Worm (Caenorhabditis elegans): ENCODE data around the gene Y75B12B.3.
"Not testable (repeated sequence)": the region's sequence is repeated elsewhere in the genome, so short reads cannot be mapped to it uniquely, and the experiment has no call there.

Gene Y75B12B.3

DNA sequence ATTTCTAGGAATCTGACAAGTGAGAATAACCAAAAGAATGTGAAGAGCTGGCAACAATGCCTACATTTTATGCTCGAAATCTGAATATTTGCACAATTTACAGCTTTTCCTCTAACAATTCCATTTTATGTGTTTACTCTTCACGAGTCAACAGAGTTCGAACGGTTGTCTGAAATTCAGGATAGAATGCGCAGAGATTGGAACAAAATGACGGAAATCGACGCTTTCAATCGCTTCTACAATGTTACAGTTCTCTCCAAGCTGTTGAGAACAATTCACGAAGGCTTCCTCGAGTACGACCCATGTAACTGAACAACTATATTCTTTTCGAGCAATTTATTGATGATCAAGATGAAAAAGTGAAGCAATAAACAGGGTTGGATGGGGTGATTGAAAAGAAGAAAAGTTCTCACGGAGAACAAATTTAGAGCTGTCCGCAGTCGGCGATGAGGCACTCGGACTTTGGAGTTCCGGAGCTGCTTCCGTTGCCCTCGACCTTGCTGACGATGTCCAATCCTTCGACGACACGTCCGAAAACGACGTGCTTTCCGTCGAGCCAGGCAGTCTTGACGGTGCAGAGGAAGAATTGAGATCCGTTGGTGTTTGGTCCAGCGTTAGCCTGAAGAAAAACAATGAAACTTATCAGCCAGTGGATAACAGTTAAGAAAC, at the start of gene Y75B12B.3:
Y75B12B.3 (minus strand) TSS at position 21 of the 669 bp plus-strand sequence.
- no peak for TF ChIP-seq unc-62 (GFP tag; optimal IDR thresholded peaks at IDR 0.05)

DNA sequence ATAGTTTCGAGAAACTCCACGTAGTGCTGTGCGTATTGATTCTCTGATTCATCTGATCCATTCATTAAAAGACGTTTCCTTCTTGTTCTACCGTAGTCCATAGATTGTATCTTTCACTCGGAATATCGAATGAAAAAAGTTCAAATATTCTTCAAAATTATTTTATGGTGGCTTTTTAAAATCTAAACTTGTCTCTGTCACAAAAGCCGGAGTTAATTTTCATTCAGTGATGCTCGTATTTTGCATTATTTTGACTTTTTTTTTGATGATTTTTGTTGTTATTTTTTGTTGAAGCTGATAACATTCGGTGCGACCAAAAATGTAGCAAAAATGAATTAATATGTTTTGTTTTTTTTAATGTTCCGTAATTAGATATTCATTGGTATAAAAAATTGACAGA, 49.6 kb upstream of the Y75B12B.3 start, which contains the start of gene nhr-164:
nhr-164 (minus strand) TSS at position 101 of the 400 bp plus-strand sequence.
- TF ChIP-seq unc-62 (GFP tag; optimal IDR thresholded peaks at IDR 0.05), result no peak

DNA sequence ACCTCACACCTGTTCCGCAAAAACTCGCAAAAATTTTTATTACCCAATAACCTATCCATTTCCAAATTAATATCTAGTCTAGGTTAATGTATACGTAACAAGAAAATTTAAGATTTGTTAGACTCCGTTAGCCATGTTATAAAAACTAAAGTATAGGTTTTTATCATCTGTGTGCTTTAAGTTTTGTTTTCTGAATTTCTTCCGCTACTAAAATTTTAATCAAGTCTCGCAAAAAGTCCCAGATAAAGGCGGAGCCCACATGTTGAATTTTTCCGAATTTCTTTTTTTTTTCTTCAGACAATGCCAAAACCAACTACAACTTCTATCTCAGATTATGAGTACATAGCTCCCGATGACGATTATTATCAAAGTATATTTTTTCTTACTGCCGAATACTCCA, 46.1 kb upstream of the Y75B12B.3 start, which contains the start of gene srw-13:
srw-13 (plus strand) TSS at position 301 of the 400 bp plus-strand sequence.
- TF ChIP-seq unc-62 (GFP tag; optimal IDR thresholded peaks at IDR 0.05), result no peak

DNA sequence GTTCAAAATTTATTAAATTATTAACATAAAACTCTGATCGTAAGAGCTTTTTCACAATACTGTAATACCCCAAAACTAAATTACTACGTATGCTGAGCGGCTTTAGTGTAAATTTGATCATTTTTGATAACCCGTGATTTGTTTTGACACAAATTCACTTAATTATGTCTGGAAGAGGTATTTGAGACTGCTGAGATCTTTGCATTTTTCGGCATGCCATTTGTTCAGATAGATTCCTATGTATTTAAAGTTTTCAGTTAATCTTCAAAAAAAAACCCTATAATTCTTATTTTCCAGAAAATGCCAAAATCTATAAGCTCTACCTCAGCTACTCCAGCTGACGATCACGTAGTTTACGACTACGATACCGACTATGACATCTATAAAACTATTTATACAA, 44.2 kb upstream of the Y75B12B.3 start, which contains the start of gene srw-15:
srw-15 (plus strand) TSS at position 301 of the 400 bp plus-strand sequence.
- TF ChIP-seq unc-62 (GFP tag; optimal IDR thresholded peaks at IDR 0.05), result no peak

ce11 chrV:15226206-15226605, 40.1 kb upstream of the Y75B12B.3 start:
- TF ChIP-seq unc-62 (GFP tag; optimal IDR thresholded peaks at IDR 0.05), result no peak

DNA sequence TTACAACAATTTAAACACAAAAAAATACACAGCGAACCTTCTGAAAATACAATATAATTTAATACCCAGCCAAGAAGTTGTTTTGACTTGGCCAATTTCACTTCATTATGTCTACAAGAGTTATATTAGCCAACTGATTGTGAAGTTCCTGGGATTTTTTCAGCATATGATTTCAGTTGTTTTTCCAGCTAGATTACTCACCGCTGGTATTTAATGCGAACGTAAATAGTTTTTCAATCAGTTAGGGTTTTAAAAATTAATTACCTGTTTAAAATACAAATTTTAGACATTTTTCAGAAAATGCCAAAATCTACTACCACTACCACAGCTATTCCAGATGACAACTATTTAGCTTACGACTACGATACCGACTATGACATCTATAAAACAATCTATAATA, 39.6 kb upstream of the Y75B12B.3 start, which contains the start of gene srw-14:
srw-14 (plus strand) TSS at position 301 of the 400 bp plus-strand sequence.
- no peak for TF ChIP-seq unc-62 (GFP tag; optimal IDR thresholded peaks at IDR 0.05)

- no peak for TF ChIP-seq unc-62 (GFP tag; optimal IDR thresholded peaks at IDR 0.05)
Measured at ce11 chrV:15223668-15224067, 37.6 kb upstream of the Y75B12B.3 start, which contains the start of gene srw-24. srw-24 (plus strand) TSS chrV:15223968.

- no peak for TF ChIP-seq unc-62 (GFP tag; optimal IDR thresholded peaks at IDR 0.05)
Measured at ce11 chrV:15221330-15221729, 35.3 kb upstream of the Y75B12B.3 start, which contains the start of gene irld-25. irld-25 (plus strand) TSS chrV:15221630.

DNA sequence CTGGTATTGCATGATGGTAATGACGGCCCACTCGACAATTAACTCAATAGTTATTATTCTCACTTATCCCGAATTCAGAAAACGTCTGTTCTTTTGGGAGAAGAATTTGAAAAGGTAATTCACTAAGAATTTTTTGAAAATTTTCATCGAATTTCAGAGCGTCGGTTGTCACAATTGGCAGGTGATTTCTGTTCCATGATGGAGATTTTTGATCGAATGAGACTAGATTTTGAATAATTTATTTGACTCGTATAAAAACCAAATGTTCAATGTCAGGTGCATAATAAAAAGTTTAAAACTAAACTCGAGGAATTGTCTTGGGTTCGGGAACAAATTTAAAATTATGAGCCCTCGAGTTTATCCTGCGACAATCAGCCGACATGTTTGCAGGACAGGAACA, 30.6 kb upstream of the Y75B12B.3 start, which contains the start of gene sri-25:
sri-25 (plus strand) TSS at position 301 of the 400 bp plus-strand sequence.
- no peak for TF ChIP-seq unc-62 (GFP tag; optimal IDR thresholded peaks at IDR 0.05)

DNA sequence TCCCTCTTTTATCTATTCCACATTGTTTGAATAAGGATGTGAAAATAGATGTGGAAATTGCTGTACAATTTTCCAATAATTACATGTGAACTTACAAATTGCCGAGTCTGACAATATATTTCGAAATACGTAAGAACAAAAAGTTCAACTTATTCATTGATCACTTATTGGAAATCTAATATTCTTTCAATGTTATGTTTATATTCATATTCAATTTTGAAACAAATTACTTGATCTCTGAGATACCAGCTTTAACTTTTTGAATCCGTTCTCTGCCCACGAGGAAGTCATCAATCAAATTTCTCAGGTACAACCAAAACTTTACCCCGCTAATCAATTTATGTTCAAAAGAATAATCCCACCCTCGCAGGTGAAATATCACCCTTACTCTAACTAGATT, 29.1 kb upstream of the Y75B12B.3 start, which contains the start of gene sri-26:
sri-26 (plus strand) TSS at position 301 of the 400 bp plus-strand sequence.
- TF ChIP-seq unc-62 (GFP tag; optimal IDR thresholded peaks at IDR 0.05), result not testable (repeated sequence)

ce11 chrV:15211869-15212268, 25.8 kb upstream of the Y75B12B.3 start, which contains the start of gene sri-24:
sri-24 (plus strand) TSS chrV:15212169.
- TF ChIP-seq unc-62 (GFP tag; optimal IDR thresholded peaks at IDR 0.05), result not testable (repeated sequence)

DNA sequence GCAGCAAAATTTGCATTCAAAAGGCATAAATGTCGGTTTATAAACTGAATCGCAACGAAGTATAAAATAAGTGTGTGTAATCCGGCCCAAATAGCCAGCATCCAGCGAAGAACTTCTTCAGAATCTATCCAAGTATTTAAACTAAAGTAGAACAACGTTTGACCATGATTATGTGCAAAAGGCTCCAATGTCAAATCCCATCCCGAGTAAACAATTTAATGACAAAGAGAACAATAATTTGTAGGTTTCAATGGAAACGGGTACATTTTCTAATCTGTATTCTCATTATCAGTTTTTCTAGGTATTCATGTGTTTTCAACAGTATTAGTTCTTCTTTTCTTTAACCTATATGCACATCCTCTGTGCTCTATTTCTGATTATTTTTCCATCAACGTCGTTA, 21.6 kb upstream of the Y75B12B.3 start, which contains the start of gene C41G6.12:
C41G6.12 (minus strand) TSS at position 101 of the 400 bp plus-strand sequence.
- not testable (repeated sequence) for TF ChIP-seq unc-62 (GFP tag; optimal IDR thresholded peaks at IDR 0.05)

ce11 chrV:15199768-15200167, 13.7 kb upstream of the Y75B12B.3 start, which contains the start of gene Y75B12B.10:
Y75B12B.10 (plus strand) TSS chrV:15200068.
- TF ChIP-seq unc-62 (GFP tag; optimal IDR thresholded peaks at IDR 0.05), result no peak

ce11 chrV:15197955-15198354, 11.9 kb upstream of the Y75B12B.3 start, which contains the start of gene srw-1:
srw-1 (plus strand) TSS chrV:15198255.
- TF ChIP-seq unc-62 (GFP tag; optimal IDR thresholded peaks at IDR 0.05), result no peak

DNA sequence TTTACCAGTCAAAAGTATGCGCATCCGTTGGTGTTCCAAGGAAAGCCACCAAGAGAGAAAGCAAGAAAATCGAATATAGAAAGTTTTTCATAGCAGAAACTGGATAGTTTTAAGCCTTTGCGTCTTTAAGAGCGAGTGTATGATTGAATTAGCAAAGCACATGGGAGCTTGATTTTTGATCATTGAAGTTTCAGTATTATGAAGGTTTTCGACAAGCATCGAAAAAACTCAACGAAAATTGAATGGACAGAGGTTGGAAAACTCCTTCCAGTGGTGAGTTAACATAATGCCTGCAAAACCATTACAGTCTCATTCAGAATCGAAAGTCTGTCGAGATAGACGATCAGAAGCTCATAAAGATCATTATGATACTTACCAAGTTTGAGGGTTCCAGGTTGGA, 7.8 kb upstream of the Y75B12B.3 start, which contains the start of gene Y75B12B.13:
Y75B12B.13 (minus strand) TSS at position 101 of the 400 bp plus-strand sequence.
- TF ChIP-seq unc-62 (GFP tag; optimal IDR thresholded peaks at IDR 0.05), result no peak

DNA sequence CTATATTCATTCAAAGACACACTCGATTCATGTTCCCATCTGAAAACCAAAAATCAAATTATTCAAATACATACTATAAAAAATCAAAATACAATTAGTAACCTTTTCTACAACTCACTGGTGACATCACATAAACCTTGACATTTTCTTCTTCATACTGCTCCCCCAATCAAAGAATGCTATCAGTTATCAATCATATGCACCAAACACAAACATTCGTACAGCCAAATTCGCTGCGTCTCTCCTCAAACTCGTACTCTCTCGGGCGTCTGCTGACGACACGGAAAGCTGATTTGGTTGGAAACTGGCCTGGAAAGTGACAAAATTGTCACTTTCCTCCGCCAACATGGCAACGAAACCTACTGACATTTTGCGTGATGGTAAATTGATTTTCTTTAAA, 6.3 kb upstream of the Y75B12B.3 start, which contains the start of gene plc-2:
plc-2 (plus strand) TSS at position 196 of the 400 bp plus-strand sequence.
- TF ChIP-seq unc-62 (GFP tag; optimal IDR thresholded peaks at IDR 0.05), result no peak
